Fruit fly (Drosophila melanogaster) whole organism, prepupa: ENCODE measurements around the gene tst.

Source experiments
- CG10631 ChIP-seq: fragments of 200-800 bp; sonication (Bioruptor generic); optimal IDR thresholded peaks from 2 replicates; lab custom pipeline; 2016; ENCODE audit warnings: missing biosample characterization, missing genetic modification characterization
- CG11294 ChIP-seq: fragments of 200-800 bp; sonication (Bioruptor generic); IDR thresholded peaks from 2 replicates; pipeline ENCODE4 v1.3.6; 2022; ENCODE audit warnings: missing biosample characterization, missing genetic modification characterization
- CG11762 ChIP-seq: fragments of 200-800 bp; sonication (Bioruptor generic); optimal IDR thresholded peaks from 3 replicates; lab custom pipeline; 2016; ENCODE audit warnings: missing biosample characterization, missing genetic modification characterization; ENCODE audit not compliant: insufficient read depth
- CG11902 ChIP-seq: fragments of 200-800 bp; sonication (Bioruptor generic); optimal IDR thresholded peaks from 3 replicates; lab custom pipeline; 2016; ENCODE audit warnings: missing biosample characterization, missing genetic modification characterization
- CG15336 ChIP-seq: fragments of 200-800 bp; sonication (Bioruptor generic); IDR thresholded peaks from 2 replicates; pipeline ENCODE4 v1.3.6; 2022; ENCODE audit warnings: missing biosample characterization, missing genetic modification characterization
- CG1621 ChIP-seq: fragments of 200-800 bp; sonication (Bioruptor generic); optimal IDR thresholded peaks from 3 replicates; lab custom pipeline; 2018; ENCODE audit warnings: missing biosample characterization, mild to moderate bottlenecking, missing genetic modification characterization
- CG31627 ChIP-seq: fragments of 200-800 bp; sonication (Bioruptor generic); optimal IDR thresholded peaks from 3 replicates; lab custom pipeline; 2016; ENCODE audit warnings: missing biosample characterization, missing genetic modification characterization
- CG32006 ChIP-seq: fragments of 200-800 bp; sonication (Bioruptor generic); optimal IDR thresholded peaks from 3 replicates; lab custom pipeline; 2017; ENCODE audit warnings: missing biosample characterization, mild to moderate bottlenecking, missing genetic modification characterization
- CG34406 ChIP-seq: fragments of 200-800 bp; sonication (Bioruptor generic); optimal IDR thresholded peaks from 3 replicates; lab custom pipeline; 2016; ENCODE audit warnings: missing biosample characterization, missing genetic modification characterization
- CG3919 ChIP-seq: fragments of 200-800 bp; sonication (Bioruptor generic); optimal IDR thresholded peaks from 3 replicates; lab custom pipeline; 2016; ENCODE audit warnings: missing biosample characterization, missing genetic modification characterization
- CG4318 ChIP-seq: fragments of 200-800 bp; sonication (Bioruptor generic); optimal IDR thresholded peaks from 3 replicates; lab custom pipeline; 2017; ENCODE audit warnings: missing biosample characterization, mild to moderate bottlenecking, missing genetic modification characterization
- CG6163 ChIP-seq: fragments of 200-800 bp; sonication (Bioruptor generic); IDR thresholded peaks from 3 replicates; pipeline ENCODE4 v1.3.6; 2022; ENCODE audit warnings: missing biosample characterization, missing genetic modification characterization
- CG6276 ChIP-seq: fragments of 200-800 bp; sonication (Bioruptor generic); optimal IDR thresholded peaks from 2 replicates; lab custom pipeline; 2017; ENCODE audit warnings: missing biosample characterization, mild to moderate bottlenecking, missing genetic modification characterization
- CG6792 ChIP-seq: fragments of 200-800 bp; sonication (Bioruptor generic); optimal IDR thresholded peaks from 3 replicates; lab custom pipeline; 2016; ENCODE audit warnings: missing biosample characterization, missing genetic modification characterization
- CG6808 ChIP-seq: fragments of 200-800 bp; sonication (Bioruptor generic); optimal IDR thresholded peaks from 3 replicates; lab custom pipeline; 2017; ENCODE audit warnings: missing biosample characterization, missing genetic modification characterization, mild to moderate bottlenecking, moderate library complexity, missing genetic modification reagents
- CG6854 ChIP-seq: fragments of 200-800 bp; sonication (Bioruptor generic); optimal IDR thresholded peaks from 2 replicates; lab custom pipeline; 2017; ENCODE audit warnings: missing biosample characterization, mild to moderate bottlenecking, missing genetic modification characterization
- CG8119 ChIP-seq: fragments of 200-800 bp; sonication (Bioruptor generic); IDR thresholded peaks from 3 replicates; pipeline ENCODE4 v1.3.6; 2022; ENCODE audit warnings: missing biosample characterization, missing genetic modification characterization
- CG8319 ChIP-seq: fragments of 200-800 bp; sonication (Bioruptor generic); optimal IDR thresholded peaks from 3 replicates; lab custom pipeline; 2016; ENCODE audit warnings: missing biosample characterization, missing genetic modification characterization
- CG8632 ChIP-seq: fragments of 200-800 bp; sonication (Bioruptor generic); optimal IDR thresholded peaks from 3 replicates; lab custom pipeline; 2016; ENCODE audit warnings: missing biosample characterization, missing genetic modification characterization
- CG9139 ChIP-seq: fragments of 200-800 bp; sonication (Bioruptor generic); optimal IDR thresholded peaks from 3 replicates; lab custom pipeline; 2017; ENCODE audit warnings: missing biosample characterization, mild to moderate bottlenecking, missing genetic modification characterization
- Eip75B ChIP-seq: fragments of 200-800 bp; sonication (Bioruptor generic); optimal IDR thresholded peaks from 3 replicates; lab custom pipeline; 2016; ENCODE audit warnings: missing biosample characterization, missing genetic modification characterization
- Eip78C ChIP-seq: fragments of 200-800 bp; sonication (Bioruptor generic); peaks from one replicate; lab custom pipeline; 2016; ENCODE audit warnings: missing biosample characterization, missing genetic modification characterization
- Eip93F ChIP-seq: fragments of 200-800 bp; sonication (Bioruptor generic); optimal IDR thresholded peaks from 2 replicates; lab custom pipeline; 2016; ENCODE audit warnings: missing biosample characterization, mild to moderate bottlenecking, missing genetic modification characterization
- Ets21C ChIP-seq: fragments of 200-800 bp; sonication (Bioruptor generic); optimal IDR thresholded peaks from 3 replicates; lab custom pipeline; 2016; ENCODE audit warnings: missing biosample characterization, missing genetic modification characterization
- Ets96B ChIP-seq: fragments of 200-800 bp; optimal IDR thresholded peaks from 2 replicates; lab custom pipeline; 2019; ENCODE audit warnings: missing biosample characterization, mild to moderate bottlenecking, missing genetic modification characterization, moderate library complexity
- Hr38 ChIP-seq: sonication (Bioruptor generic); optimal IDR thresholded peaks from 2 replicates; lab custom pipeline; 2016; ENCODE audit warnings: missing biosample characterization, missing genetic modification characterization
- Hr39 ChIP-seq: fragments of 200-800 bp; sonication (Bioruptor generic); optimal IDR thresholded peaks from 2 replicates; lab custom pipeline; 2016; ENCODE audit warnings: missing biosample characterization, missing genetic modification characterization
- Hr4 ChIP-seq: fragments of 200-800 bp; sonication (Bioruptor generic); optimal IDR thresholded peaks from 3 replicates; lab custom pipeline; 2016; ENCODE audit warnings: missing biosample characterization, missing genetic modification characterization
- Lpt ChIP-seq: fragments of 200-800 bp; sonication (Bioruptor generic); optimal IDR thresholded peaks from 3 replicates; lab custom pipeline; 2016; ENCODE audit warnings: missing biosample characterization, missing genetic modification characterization
- Met ChIP-seq: fragments of 200-800 bp; sonication (Bioruptor generic); optimal IDR thresholded peaks from 3 replicates; lab custom pipeline; 2016; ENCODE audit warnings: missing biosample characterization, missing genetic modification characterization
- OdsH ChIP-seq: fragments of 200-800 bp; sonication (Bioruptor generic); optimal IDR thresholded peaks from 3 replicates; lab custom pipeline; 2016; ENCODE audit warnings: missing biosample characterization, missing genetic modification characterization
- Smox ChIP-seq: fragments of 200-800 bp; sonication (Bioruptor generic); optimal IDR thresholded peaks from 3 replicates; lab custom pipeline; 2016; ENCODE audit warnings: missing biosample characterization, missing genetic modification characterization
- Sox102F ChIP-seq: fragments of 200-800 bp; sonication (Bioruptor generic); optimal IDR thresholded peaks from 2 replicates; lab custom pipeline; 2016; ENCODE audit warnings: missing biosample characterization, mild to moderate bottlenecking, missing genetic modification characterization
- Sox14 ChIP-seq: fragments of 200-800 bp; sonication (Bioruptor generic); optimal IDR thresholded peaks from 3 replicates; lab custom pipeline; 2016; ENCODE audit warnings: missing biosample characterization, missing genetic modification characterization
- Sox15 ChIP-seq: fragments of 200-800 bp; sonication (Bioruptor generic); optimal IDR thresholded peaks from 3 replicates; lab custom pipeline; 2016; ENCODE audit warnings: missing biosample characterization, missing genetic modification characterization
- achi ChIP-seq: fragments of 200-800 bp; sonication (Bioruptor generic); optimal IDR thresholded peaks from 3 replicates; lab custom pipeline; 2016; ENCODE audit warnings: missing biosample characterization, missing genetic modification characterization
- acj6 ChIP-seq: fragments of 200-800 bp; sonication (Bioruptor generic); optimal IDR thresholded peaks from 3 replicates; lab custom pipeline; 2016; ENCODE audit warnings: missing biosample characterization, missing genetic modification characterization
- cyc ChIP-seq: fragments of 200-800 bp; sonication (Bioruptor generic); optimal IDR thresholded peaks from 3 replicates; lab custom pipeline; 2016; ENCODE audit warnings: missing biosample characterization, missing genetic modification characterization
- dac ChIP-seq: fragments of 200-800 bp; sonication (Bioruptor generic); optimal IDR thresholded peaks from 2 replicates; lab custom pipeline; 2017; ENCODE audit warnings: missing biosample characterization, mild to moderate bottlenecking, missing genetic modification characterization
- dsx ChIP-seq: fragments of 200-800 bp; optimal IDR thresholded peaks from 3 replicates; lab custom pipeline; 2019; ENCODE audit warnings: missing biosample characterization, mild to moderate bottlenecking, missing genetic modification characterization, moderate library complexity; ENCODE audit not compliant: poor library complexity, severe bottlenecking
- eg ChIP-seq: fragments of 200-800 bp; sonication (Bioruptor generic); IDR thresholded peaks from 3 replicates; pipeline ENCODE4 v1.3.6; 2022; ENCODE audit warnings: missing biosample characterization, missing genetic modification characterization
- esn ChIP-seq: fragments of 200-800 bp; sonication (Bioruptor generic); optimal IDR thresholded peaks from 2 replicates; lab custom pipeline; 2016; ENCODE audit warnings: missing biosample characterization, mild to moderate bottlenecking, missing genetic modification characterization, moderate library complexity
- fd59A ChIP-seq: fragments of 200-800 bp; sonication (Bioruptor generic); optimal IDR thresholded peaks from 2 replicates; lab custom pipeline; 2017; ENCODE audit warnings: missing biosample characterization, mild to moderate bottlenecking, missing genetic modification characterization, missing genetic modification reagents
- fd85E ChIP-seq: fragments of 200-800 bp; sonication (Bioruptor generic); optimal IDR thresholded peaks from 3 replicates; lab custom pipeline; 2016; ENCODE audit warnings: missing biosample characterization, missing genetic modification characterization
- fkh ChIP-seq: fragments of 200-800 bp; sonication (Bioruptor generic); optimal IDR thresholded peaks from 3 replicates; lab custom pipeline; 2017; ENCODE audit warnings: missing biosample characterization, mild to moderate bottlenecking, missing genetic modification characterization, moderate library complexity
- pdm3 ChIP-seq: fragments of 200-800 bp; sonication (Bioruptor generic); optimal IDR thresholded peaks from 3 replicates; lab custom pipeline; 2016; ENCODE audit warnings: missing biosample characterization, missing genetic modification characterization
- salr ChIP-seq, 2 experiments: fragments of 200-800 bp; sonication (Bioruptor generic); optimal IDR thresholded peaks; 3 replicates each; lab custom pipeline; 2016 to 2018; ENCODE audit warnings: missing biosample characterization in 2 of 2, missing genetic modification characterization in 2 of 2, mild to moderate bottlenecking in 1 of 2
- spab ChIP-seq: fragments of 200-800 bp; sonication (Bioruptor generic); optimal IDR thresholded peaks from 2 replicates; lab custom pipeline; 2017; ENCODE audit warnings: missing biosample characterization, mild to moderate bottlenecking, missing genetic modification characterization, missing genetic modification reagents
- ss ChIP-seq, 2 experiments: fragments of 200-800 bp; sonication (Bioruptor generic); optimal IDR thresholded peaks; 2 replicates in 1 of 2; 3 replicates in 1 of 2; lab custom pipeline; 2017 to 2018; ENCODE audit warnings: mild to moderate bottlenecking in 2 of 2, missing biosample characterization in 2 of 2, missing genetic modification characterization in 2 of 2, moderate library complexity in 1 of 2
- svp ChIP-seq: fragments of 200-800 bp; sonication (Bioruptor generic); peaks from one replicate; lab custom pipeline; 2016; ENCODE audit warnings: missing biosample characterization, missing genetic modification characterization
- topi ChIP-seq: fragments of 200-800 bp; sonication (Bioruptor generic); optimal IDR thresholded peaks from 3 replicates; lab custom pipeline; 2016; ENCODE audit warnings: missing biosample characterization, missing genetic modification characterization
- vri ChIP-seq: fragments of 200-800 bp; sonication (Bioruptor generic); optimal IDR thresholded peaks from 3 replicates; lab custom pipeline; 2016; ENCODE audit warnings: missing biosample characterization, mild to moderate bottlenecking, missing genetic modification characterization

The tst gene

DNA sequence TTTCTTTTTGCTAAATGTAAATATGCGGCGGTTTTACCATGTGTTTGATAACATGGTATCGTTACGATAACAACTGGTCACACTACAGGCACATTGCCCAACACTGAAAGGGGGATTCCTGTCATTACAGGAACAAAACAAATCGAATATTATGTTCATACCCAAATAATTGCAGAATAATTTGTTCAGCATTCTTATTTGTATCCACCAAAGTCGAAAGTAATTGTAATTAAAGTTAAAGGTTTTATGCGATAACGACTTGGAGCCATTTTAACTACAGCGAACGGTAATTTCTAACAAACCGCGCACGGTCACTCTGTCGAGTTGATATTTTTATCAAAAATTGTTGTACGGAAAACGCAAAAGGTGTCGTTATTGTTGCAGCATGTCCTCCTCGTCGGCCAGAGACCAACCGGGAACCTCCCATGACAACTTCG lies 5.2 kb downstream of the tst start, which contains the start of the genes CG10214 and CG10375:
CG10214 (minus strand) TSS at position 72 of the 437 bp plus-strand sequence.
CG10375 (plus strand) TSS at position 296 of the 437 bp plus-strand sequence.
- peak; percentile 45 for TF ChIP-seq CG11902 (GFP tag; lab: Kevin White, UChicago)
- TF ChIP-seq fkh (GFP tag; lab: Kevin White, UChicago), result peak; percentile 88
- TF ChIP-seq acj6 (GFP tag; lab: Kevin White, UChicago), result peak; percentile 67
- TF ChIP-seq pdm3 (GFP tag; lab: Kevin White, UChicago), result peak; percentile 72
- peak; percentile 75 for TF ChIP-seq CG3919 (GFP tag; lab: Kevin White, UChicago)
- no peak for TF ChIP-seq fd59A (GFP tag; lab: Kevin White, UChicago)
- peak; percentile 41 for TF ChIP-seq CG1621 (tag; lab: Kevin White, UChicago)
- peak; percentile 72 for TF ChIP-seq vri
- TF ChIP-seq spab (GFP tag; lab: Kevin White, UChicago), result no peak
- TF ChIP-seq dsx (GFP tag; lab: Kevin White, UChicago), result peak; percentile 43
- TF ChIP-seq CG6163 (GFP tag; lab: Robert Waterston, UW), result peak; percentile 74
- peak; percentile 58 for TF ChIP-seq CG32006 (GFP tag; lab: Kevin White, UChicago)
- peak; percentile 72 for TF ChIP-seq cyc
- peak; percentile 60 for TF ChIP-seq Smox
- TF ChIP-seq Eip78C, result peak; percentile 80
- peak; percentile 69 for TF ChIP-seq Hr4 (GFP tag; lab: Kevin White, UChicago)
- peak; percentile 79 for TF ChIP-seq CG31627 (GFP tag; lab: Kevin White, UChicago)
- TF ChIP-seq Met, result peak; percentile 70
- TF ChIP-seq CG10631 (GFP tag; lab: Kevin White, UChicago), result peak; percentile 74
- peak; percentile 58 for TF ChIP-seq Eip75B
- TF ChIP-seq achi, result peak; percentile 61
- peak; percentile 56 for TF ChIP-seq CG6792 (GFP tag; lab: Kevin White, UChicago)
- peak; percentile 53; the same call in 1 of the 3 replicates for TF ChIP-seq CG8119 (GFP tag; lab: Robert Waterston, UW)
- peak; percentile 46 for TF ChIP-seq CG8319 (GFP tag; lab: Kevin White, UChicago)
- TF ChIP-seq CG8632, result peak; percentile 50
- peak; percentile 5 to 21 for TF ChIP-seq salr (GFP tag; optimal IDR thresholded peaks at IDR 0.05; lab: Kevin White, UChicago)
- no peak for TF ChIP-seq fd85E
- TF ChIP-seq CG6276 (GFP tag; lab: Kevin White, UChicago), result no peak
- TF ChIP-seq Eip93F (GFP tag; lab: Kevin White, UChicago), result no peak
- no peak for TF ChIP-seq Ets21C (GFP tag; lab: Kevin White, UChicago)
- no peak for TF ChIP-seq svp (GFP tag; lab: Kevin White, UChicago)
- TF ChIP-seq CG4318, result no peak
- TF ChIP-seq Hr38 (GFP tag; lab: Kevin White, UChicago), result peak; percentile 8
- peak; percentile 45 for TF ChIP-seq dac
- TF ChIP-seq topi (GFP tag; lab: Kevin White, UChicago), result peak; percentile 71
- TF ChIP-seq CG6808 (GFP tag; lab: Kevin White, UChicago), result peak; percentile 14
- TF ChIP-seq Sox102F (GFP tag; lab: Kevin White, UChicago), result peak; percentile 59
- peak; percentile 53 for TF ChIP-seq Ets96B (tag; lab: Kevin White, UChicago)
- TF ChIP-seq CG15336, result peak; percentile 45; the same call in 1 of the 2 replicates
- TF ChIP-seq OdsH (GFP tag; lab: Kevin White, UChicago), result peak; percentile 71
- no peak for TF ChIP-seq ss (GFP tag; optimal IDR thresholded peaks at IDR 0.05; lab: Kevin White, UChicago)
- no peak for TF ChIP-seq CG11294 (GFP tag; lab: Robert Waterston, UW)
- TF ChIP-seq CG6854 (GFP tag; lab: Kevin White, UChicago), result peak; percentile 52
- peak; percentile 73; the same call in 2 of the 3 replicates for TF ChIP-seq eg (GFP tag; lab: Robert Waterston, UW)
- TF ChIP-seq CG11762 (GFP tag; lab: Kevin White, UChicago), result peak; percentile 0
- no peak for TF ChIP-seq Lpt (GFP tag; lab: Kevin White, UChicago)
- no peak for TF ChIP-seq CG9139
- peak; percentile 81 for TF ChIP-seq Sox14 (GFP tag; lab: Kevin White, UChicago)
- peak; percentile 84 for TF ChIP-seq esn (GFP tag; lab: Kevin White, UChicago)
- TF ChIP-seq Hr39 (GFP tag; lab: Kevin White, UChicago), result peak; percentile 72
- peak; percentile 60 for TF ChIP-seq CG34406 (GFP tag; lab: Kevin White, UChicago)
- TF ChIP-seq Sox15 (GFP tag; lab: Kevin White, UChicago), result peak; percentile 44
